Fruit fly (Drosophila melanogaster) whole organism, adult: ENCODE measurements around the gene CG33648.

Experiments used
- CG14711 ChIP-seq: fragments of 200-800 bp; sonication (Bioruptor generic); optimal IDR thresholded peaks from 2 replicates; lab custom pipeline; 2018; ENCODE audit warnings: missing biosample characterization, mild to moderate bottlenecking, missing genetic modification characterization, moderate library complexity
- CG1620 ChIP-seq: fragments of 200-800 bp; sonication (Bioruptor generic); optimal IDR thresholded peaks from 2 replicates; lab custom pipeline; 2016; ENCODE audit warnings: missing biosample characterization, missing genetic modification characterization
- CG33017 ChIP-seq: fragments of 200-800 bp; sonication (Bioruptor generic); optimal IDR thresholded peaks from 2 replicates; lab custom pipeline; 2018; ENCODE audit warnings: missing biosample characterization, mild to moderate bottlenecking, missing genetic modification characterization, moderate library complexity
- CG5204 ChIP-seq: fragments of 200-800 bp; sonication (Bioruptor generic); optimal IDR thresholded peaks from 2 replicates; lab custom pipeline; 2016; ENCODE audit warnings: missing biosample characterization, missing genetic modification characterization
- CG7045 ChIP-seq: fragments of 200-800 bp; sonication (Bioruptor generic); optimal IDR thresholded peaks from 2 replicates; lab custom pipeline; 2017; ENCODE audit warnings: missing biosample characterization, mild to moderate bottlenecking, missing genetic modification characterization
- bab1 ChIP-seq: fragments of 200-800 bp; sonication (Bioruptor generic); optimal IDR thresholded peaks from 3 replicates; lab custom pipeline; 2019; ENCODE audit warnings: missing biosample characterization, mild to moderate bottlenecking, missing genetic modification characterization, moderate library complexity
- kay ChIP-seq: fragments of 200-800 bp; sonication (Bioruptor generic); peaks from one replicate; lab custom pipeline; 2016; ENCODE audit warnings: missing biosample characterization, missing genetic modification characterization, borderline replicate concordance
- ovo ChIP-seq: fragments of 200-800 bp; sonication (Bioruptor generic); optimal IDR thresholded peaks from 2 replicates; lab custom pipeline; 2016; ENCODE audit warnings: missing biosample characterization, missing genetic modification characterization
- pad ChIP-seq: fragments of 200-800 bp; sonication (Bioruptor generic); optimal IDR thresholded peaks from 3 replicates; lab custom pipeline; 2017; ENCODE audit warnings: missing biosample characterization, missing genetic modification characterization, mild to moderate bottlenecking, moderate library complexity, missing genetic modification reagents
- tj ChIP-seq: fragments of 200-800 bp; sonication (Bioruptor generic); optimal IDR thresholded peaks from 3 replicates; lab custom pipeline; 2017; ENCODE audit warnings: missing biosample characterization, mild to moderate bottlenecking, missing genetic modification characterization, moderate library complexity

DNA sequence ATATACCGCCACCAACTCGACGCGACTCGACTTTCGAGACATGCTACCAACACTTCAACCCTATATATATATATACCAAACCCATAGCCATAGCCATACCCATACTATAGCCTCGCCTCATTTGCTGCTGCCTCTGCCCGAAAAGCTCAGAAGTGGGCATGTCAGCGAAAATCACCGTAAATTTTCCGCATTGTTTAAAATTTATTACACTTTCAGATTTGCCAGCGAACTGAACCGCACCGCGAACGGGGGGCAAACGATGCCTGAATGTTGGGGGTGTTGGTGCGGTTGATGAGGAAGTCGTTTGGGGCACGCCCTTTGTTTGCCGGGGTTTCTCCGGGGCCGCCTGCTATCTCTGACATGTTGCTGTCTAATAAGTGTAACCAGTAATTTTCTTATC, at the start of gene CG33648:
- no peak for TF ChIP-seq CG7045 (GFP tag; lab: Kevin White, UChicago)
- peak; percentile 16 for TF ChIP-seq kay (GFP tag; lab: Kevin White, UChicago)
- peak; percentile 82 for TF ChIP-seq tj (GFP tag; lab: Kevin White, UChicago)
- TF ChIP-seq ovo (GFP tag; lab: Kevin White, UChicago), result no peak
- TF ChIP-seq CG14711 (tag; lab: Kevin White, UChicago), result no peak
- TF ChIP-seq CG1620 (GFP tag; lab: Kevin White, UChicago), result no peak
- TF ChIP-seq bab1 (GFP tag; lab: Kevin White, UChicago), result peak; percentile 13
- no peak for TF ChIP-seq CG33017 (tag; lab: Kevin White, UChicago)
- no peak for TF ChIP-seq CG5204 (GFP tag; lab: Kevin White, UChicago)
- TF ChIP-seq pad (GFP tag; lab: Kevin White, UChicago), result no peak
